Fruit fly (Drosophila melanogaster) whole organism, embryonic: Measurements from ENCODE around the gene rogdi.

ENCODE experiments used
- C15 ChIP-seq: fragments of 200-800 bp; sonication (Bioruptor generic); IDR thresholded peaks from 3 replicates; pipeline ENCODE4 v1.3.6; 2022; ENCODE audit warnings: missing biosample characterization, missing genetic modification characterization
- CG10654 ChIP-seq: fragments of 200-800 bp; sonication (Bioruptor generic); optimal IDR thresholded peaks from 2 replicates; lab custom pipeline; 2016; ENCODE audit warnings: missing biosample characterization, missing genetic modification characterization
- CG10979 ChIP-seq: fragments of 200-800 bp; sonication (Bioruptor generic); optimal IDR thresholded peaks from 2 replicates; lab custom pipeline; 2018; ENCODE audit warnings: missing biosample characterization, mild to moderate bottlenecking, missing genetic modification characterization, moderate library complexity
- CG12659 ChIP-seq: fragments of 200-800 bp; sonication (Bioruptor generic); optimal IDR thresholded peaks from 3 replicates; lab custom pipeline; 2017; ENCODE audit warnings: mild to moderate bottlenecking, missing biosample characterization, missing genetic modification reagents, missing genetic modification characterization
- CG12769 ChIP-seq: fragments of 200-800 bp; sonication (Bioruptor generic); optimal IDR thresholded peaks from 2 replicates; lab custom pipeline; 2019; ENCODE audit warnings: missing biosample characterization, mild to moderate bottlenecking, missing genetic modification characterization, moderate library complexity
- CG15073 ChIP-seq: fragments of 200-800 bp; sonication (Bioruptor generic); optimal IDR thresholded peaks from 2 replicates; lab custom pipeline; 2016; ENCODE audit warnings: missing biosample characterization, missing genetic modification characterization
- CG17186 ChIP-seq: fragments of 200-800 bp; sonication (Bioruptor generic); optimal IDR thresholded peaks from 3 replicates; lab custom pipeline; 2017; ENCODE audit warnings: missing biosample characterization, missing genetic modification reagents, missing genetic modification characterization
- CG17328 ChIP-seq: fragments of 200-800 bp; sonication (Bioruptor generic); IDR thresholded peaks from 2 replicates; pipeline ENCODE4 v1.3.6; 2022; ENCODE audit warnings: missing biosample characterization, missing genetic modification characterization
- CG17359 ChIP-seq: fragments of 200-800 bp; sonication (Bioruptor generic); optimal IDR thresholded peaks from 3 replicates; lab custom pipeline; 2018; ENCODE audit warnings: missing biosample characterization, mild to moderate bottlenecking, missing genetic modification characterization, moderate library complexity
- CG17612 ChIP-seq: fragments of 200-800 bp; sonication (Bioruptor generic); IDR thresholded peaks from 2 replicates; pipeline ENCODE4 v1.3.6; 2022; ENCODE audit warnings: missing biosample characterization, missing genetic modification characterization
- CG2712 ChIP-seq: fragments of 200-800 bp; optimal IDR thresholded peaks from 3 replicates; lab custom pipeline; 2019; ENCODE audit warnings: missing biosample characterization, mild to moderate bottlenecking, missing genetic modification characterization, moderate library complexity
- CG2889 ChIP-seq: fragments of 200-800 bp; sonication (Bioruptor generic); IDR thresholded peaks from 3 replicates; pipeline ENCODE4 v1.3.6; 2022; ENCODE audit warnings: missing biosample characterization, missing genetic modification characterization
- CG31224 ChIP-seq: fragments of 200-800 bp; sonication (Bioruptor generic); IDR thresholded peaks from 2 replicates; pipeline ENCODE4 v1.3.6; 2022; ENCODE audit warnings: missing biosample characterization, missing genetic modification characterization
- CG31441 ChIP-seq: fragments of 200-800 bp; sonication (Bioruptor generic); IDR thresholded peaks from 2 replicates; pipeline ENCODE4 v1.3.6; 2022; ENCODE audit warnings: missing biosample characterization, missing genetic modification characterization
- CG32532 ChIP-seq: fragments of 200-800 bp; sonication (Bioruptor generic); IDR thresholded peaks from 2 replicates; pipeline ENCODE4 v1.3.6; 2022; ENCODE audit warnings: missing biosample characterization, missing genetic modification characterization
- CG32772 ChIP-seq: fragments of 200-800 bp; sonication (Bioruptor generic); IDR thresholded peaks from 2 replicates; pipeline ENCODE4 v1.3.6; 2022; ENCODE audit warnings: missing biosample characterization, missing genetic modification characterization
- CG3847 ChIP-seq: fragments of 200-800 bp; sonication (Bioruptor generic); IDR thresholded peaks from 2 replicates; pipeline ENCODE4 v1.3.6; 2022; ENCODE audit warnings: missing biosample characterization, missing genetic modification characterization
- CG4617 ChIP-seq: fragments of 200-800 bp; sonication (Bioruptor generic); optimal IDR thresholded peaks from 3 replicates; lab custom pipeline; 2016; ENCODE audit warnings: missing biosample characterization, missing genetic modification characterization, borderline replicate concordance
- CG7963 ChIP-seq: fragments of 200-800 bp; sonication (Bioruptor generic); IDR thresholded peaks from 3 replicates; pipeline ENCODE4 v1.3.6; 2022; ENCODE audit warnings: missing biosample characterization, missing genetic modification characterization; ENCODE audit not compliant: partially characterized antibody
- CG8388 ChIP-seq: fragments of 200-800 bp; sonication (Bioruptor generic); optimal IDR thresholded peaks from 2 replicates; lab custom pipeline; 2019; ENCODE audit warnings: missing biosample characterization, mild to moderate bottlenecking, missing genetic modification characterization, moderate library complexity
- CG9437 ChIP-seq: fragments of 200-800 bp; sonication (Bioruptor generic); optimal IDR thresholded peaks from 2 replicates; lab custom pipeline; 2018; ENCODE audit warnings: missing biosample characterization, mild to moderate bottlenecking, missing genetic modification characterization
- Deaf1 ChIP-seq: fragments of 200-800 bp; optimal IDR thresholded peaks from 3 replicates; lab custom pipeline; 2019; ENCODE audit warnings: missing biosample characterization, mild to moderate bottlenecking, missing genetic modification characterization, moderate library complexity
- GATAe ChIP-seq: fragments of 200-800 bp; sonication (Bioruptor generic); conservative IDR thresholded peaks from 2 replicates; pipeline ENCODE4 v1.3.6; 2022; ENCODE audit warnings: missing biosample characterization, missing genetic modification characterization
- HmgZ ChIP-seq: fragments of 200-800 bp; sonication (Bioruptor generic); optimal IDR thresholded peaks from 2 replicates; lab custom pipeline; 2018; ENCODE audit warnings: missing biosample characterization, mild to moderate bottlenecking, missing genetic modification characterization
- Optix ChIP-seq: fragments of 200-800 bp; sonication (Bioruptor generic); IDR thresholded peaks from 3 replicates; pipeline ENCODE4 v1.3.6; 2022; ENCODE audit warnings: missing biosample characterization, missing genetic modification characterization
- Rx ChIP-seq: fragments of 200-800 bp; sonication (Bioruptor generic); IDR thresholded peaks from 2 replicates; pipeline ENCODE4 v1.3.6; 2022; ENCODE audit warnings: missing biosample characterization, missing genetic modification characterization
- Spps ChIP-seq: fragments of 200-800 bp; sonication (Bioruptor generic); optimal IDR thresholded peaks from 2 replicates; lab custom pipeline; 2018; ENCODE audit warnings: missing biosample characterization, mild to moderate bottlenecking, missing genetic modification characterization
- Ssrp ChIP-seq: fragments of 200-800 bp; sonication (Bioruptor generic); optimal IDR thresholded peaks from 2 replicates; lab custom pipeline; 2018; ENCODE audit warnings: missing biosample characterization, mild to moderate bottlenecking, missing genetic modification characterization, moderate library complexity
- Xbp1 ChIP-seq: fragments of 200-800 bp; sonication (Bioruptor generic); optimal IDR thresholded peaks from 3 replicates; lab custom pipeline; 2016; ENCODE audit warnings: missing biosample characterization, mild to moderate bottlenecking, missing genetic modification characterization
- al ChIP-seq: fragments of 200-800 bp; sonication (Bioruptor generic); IDR thresholded peaks from 2 replicates; pipeline ENCODE4 v1.3.6; 2022; ENCODE audit warnings: missing biosample characterization, missing genetic modification characterization
- az2 ChIP-seq: fragments of 200-800 bp; sonication (Bioruptor generic); optimal IDR thresholded peaks from 3 replicates; lab custom pipeline; 2016; ENCODE audit warnings: missing biosample characterization, missing genetic modification characterization
- cato ChIP-seq: fragments of 200-800 bp; sonication (Bioruptor generic); optimal IDR thresholded peaks from 2 replicates; lab custom pipeline; 2016; ENCODE audit warnings: missing biosample characterization, missing genetic modification characterization, borderline replicate concordance
- caup ChIP-seq: fragments of 200-800 bp; sonication (Bioruptor generic); optimal IDR thresholded peaks from 3 replicates; lab custom pipeline; 2017; ENCODE audit warnings: missing biosample characterization, mild to moderate bottlenecking, missing genetic modification characterization, moderate library complexity; ENCODE audit not compliant: severe bottlenecking
- dysf ChIP-seq: fragments of 200-800 bp; sonication (Bioruptor generic); IDR thresholded peaks from 3 replicates; pipeline ENCODE4 v1.3.6; 2022; ENCODE audit warnings: missing biosample characterization, missing genetic modification characterization
- fd96Cb ChIP-seq: fragments of 200-800 bp; sonication (Bioruptor generic); optimal IDR thresholded peaks from 2 replicates; lab custom pipeline; 2018; ENCODE audit warnings: missing biosample characterization, mild to moderate bottlenecking, missing genetic modification characterization, moderate library complexity
- gsb ChIP-seq: fragments of 200-800 bp; sonication (Bioruptor generic); IDR thresholded peaks from 2 replicates; pipeline ENCODE4 v1.3.6; 2022; ENCODE audit warnings: missing biosample characterization, missing genetic modification characterization
- h ChIP-seq: fragments of >200 bp; optimal IDR thresholded peaks from 2 replicates; lab custom pipeline; 2017
- ham ChIP-seq: fragments of 200-800 bp; sonication (Bioruptor generic); IDR thresholded peaks from 2 replicates; pipeline ENCODE4 v1.3.6; 2022; ENCODE audit warnings: missing biosample characterization, missing genetic modification characterization
- ind ChIP-seq: fragments of 200-800 bp; sonication (Bioruptor generic); optimal IDR thresholded peaks from 3 replicates; lab custom pipeline; 2016; ENCODE audit warnings: missing biosample characterization, missing genetic modification characterization
- org-1 ChIP-seq: fragments of 200-800 bp; sonication (Bioruptor generic); optimal IDR thresholded peaks from 2 replicates; lab custom pipeline; 2017; ENCODE audit warnings: missing biosample characterization, missing genetic modification characterization
- pan ChIP-seq, 4 experiments: fragments of >200 bp in 3 of 4; fragments of 200-800 bp in 1 of 4; sonication (Bioruptor generic) in 1 of 4; optimal IDR thresholded peaks in 3 of 4; IDR thresholded peaks in 1 of 4; 2 replicates each; pipeline versions ENCODE4 v1.3.6 to Lab custom; 2017 to 2022; ENCODE audit warnings: missing biosample characterization in 2 of 4, missing genetic modification characterization in 2 of 4, mixed read lengths in 1 of 4
- prd ChIP-seq, 3 experiments: fragments of >200 bp in 2 of 3; fragments of 200-800 bp in 1 of 3; sonication (Bioruptor generic) in 1 of 3; optimal IDR thresholded peaks in 2 of 3; IDR thresholded peaks in 1 of 3; 2 replicates in 2 of 3; 3 replicates in 1 of 3; pipeline versions ENCODE4 v1.3.6 to Lab custom; 2017 to 2022; ENCODE audit warnings: missing biosample characterization in 1 of 3, missing genetic modification characterization in 1 of 3
- pzg ChIP-seq: fragments of 200-800 bp; sonication (Bioruptor generic); optimal IDR thresholded peaks from 3 replicates; lab custom pipeline; 2018; ENCODE audit warnings: missing biosample characterization, mild to moderate bottlenecking, missing genetic modification characterization, moderate library complexity
- run ChIP-seq: fragments of 200-800 bp; sonication (Bioruptor generic); optimal IDR thresholded peaks from 3 replicates; lab custom pipeline; 2018; ENCODE audit warnings: missing biosample characterization, mild to moderate bottlenecking, missing genetic modification characterization
- schlank ChIP-seq: fragments of 200-800 bp; sonication (Bioruptor generic); optimal IDR thresholded peaks from 2 replicates; lab custom pipeline; 2018; ENCODE audit warnings: missing biosample characterization, mild to moderate bottlenecking, missing genetic modification characterization
- sima ChIP-seq: fragments of 200-800 bp; sonication (Bioruptor generic); optimal IDR thresholded peaks from 2 replicates; lab custom pipeline; 2016; ENCODE audit warnings: missing biosample characterization, missing genetic modification characterization
- slp2 ChIP-seq: fragments of 200-800 bp; sonication (Bioruptor generic); optimal IDR thresholded peaks from 2 replicates; lab custom pipeline; 2016; ENCODE audit warnings: missing biosample characterization, missing genetic modification characterization
- tx ChIP-seq: fragments of 200-800 bp; sonication (Bioruptor generic); optimal IDR thresholded peaks from 2 replicates; lab custom pipeline; 2016; ENCODE audit warnings: missing biosample characterization, missing genetic modification characterization
- wdn ChIP-seq: fragments of 200-800 bp; sonication (Bioruptor generic); IDR thresholded peaks from 2 replicates; pipeline ENCODE4 v1.3.6; 2022; ENCODE audit warnings: missing biosample characterization, missing genetic modification characterization

The rogdi gene

dm6 chr3L:17007041-17007471, 42.3 kb upstream of the rogdi start (continued):
- no peak for TF ChIP-seq Deaf1
- TF ChIP-seq gsb (GFP tag; lab: Robert Waterston, UW): 0 out of 2 replicates have a peak, but pooled peaks have one; percentile 18
- peak; percentile 15 for TF ChIP-seq ind (GFP tag; lab: Kevin White, UChicago)
- 0 out of 2 replicates have a peak, but pooled peaks have one; percentile 36 for TF ChIP-seq CG32772 (GFP tag; lab: Robert Waterston, UW)
- no peak for TF ChIP-seq CG8388 (GFP tag; lab: Kevin White, UChicago)
- TF ChIP-seq CG3847: no peak
- peak; percentile 16; the same call in 1 of the 2 replicates for TF ChIP-seq CG31224 (GFP tag; lab: Robert Waterston, UW)
- no peak for TF ChIP-seq sima
- no peak for TF ChIP-seq CG15073 (GFP tag; lab: Kevin White, UChicago)
- peak; percentile 40 for TF ChIP-seq CG2712 (tag; lab: Kevin White, UChicago)
- TF ChIP-seq Rx (GFP tag; lab: Robert Waterston, UW): 0 out of 2 replicates have a peak, but pooled peaks have one; percentile 28
- peak; percentile 6 for TF ChIP-seq CG10654 (GFP tag; lab: Kevin White, UChicago)
- no peak for TF ChIP-seq prd (optimal IDR thresholded peaks at IDR 0.05; lab: Kevin White, UChicago)
- TF ChIP-seq prd (GFP tag; IDR thresholded peaks at IDR 0.05; lab: Robert Waterston, UW): peak; percentile 42; the same call in 2 of the 3 replicates
- TF ChIP-seq CG12659 (GFP tag; lab: Kevin White, UChicago): peak; percentile 11
- peak; percentile 72 for TF ChIP-seq CG32532
- no peak for TF ChIP-seq C15
- TF ChIP-seq pzg (GFP tag; lab: Kevin White, UChicago): no peak
- TF ChIP-seq pan (optimal IDR thresholded peaks at IDR 0.05; lab: Kevin White, UChicago): no peak
- TF ChIP-seq pan (GFP tag; optimal IDR thresholded peaks at IDR 0.05 in 1 of 2, IDR thresholded peaks at IDR 0.05 in 1 of 2): peak in 1 of 2 experiments; percentile 32
- TF ChIP-seq wdn (GFP tag; lab: Robert Waterston, UW): 0 out of 2 replicates have a peak, but pooled peaks have one; percentile 30
- TF ChIP-seq Optix: peak; percentile 34; the same call in 1 of the 3 replicates
- no peak for TF ChIP-seq run (tag; lab: Kevin White, UChicago)
- no peak for TF ChIP-seq CG2889
- TF ChIP-seq CG9437 (GFP tag; lab: Kevin White, UChicago): peak; percentile 39
- peak; percentile 55; the same call in 2 of the 3 replicates for TF ChIP-seq dysf (GFP tag; lab: Robert Waterston, UW)
- no peak for TF ChIP-seq cato (GFP tag; lab: Kevin White, UChicago)
- no peak for TF ChIP-seq CG17186 (GFP tag; lab: Kevin White, UChicago)
- TF ChIP-seq CG31441 (GFP tag; lab: Robert Waterston, UW): peak; percentile 47; the same call in 1 of the 2 replicates
- TF ChIP-seq Xbp1 (GFP tag; lab: Kevin White, UChicago): peak; percentile 52
- peak; percentile 3 for TF ChIP-seq az2
- TF ChIP-seq fd96Cb (tag; lab: Kevin White, UChicago): peak; percentile 23
- TF ChIP-seq caup (GFP tag; lab: Kevin White, UChicago): peak; percentile 2
- TF ChIP-seq Ssrp (tag; lab: Kevin White, UChicago): peak; percentile 8
- peak; percentile 33; the same call in 1 of the 2 replicates for TF ChIP-seq al
- no peak for TF ChIP-seq CG4617 (GFP tag; lab: Kevin White, UChicago)
- peak; percentile 0 for TF ChIP-seq slp2
- peak; percentile 20 for TF ChIP-seq schlank
- no peak for TF ChIP-seq Spps (tag; lab: Kevin White, UChicago)
- TF ChIP-seq tx (GFP tag; lab: Kevin White, UChicago): no peak
- peak; percentile 31 for TF ChIP-seq CG12769
- TF ChIP-seq HmgZ (tag; lab: Kevin White, UChicago): peak; percentile 2
- TF ChIP-seq CG17328: peak; percentile 29; the same call in 1 of the 2 replicates
- TF ChIP-seq h (lab: Kevin White, UChicago): no peak
- peak; percentile 7 for TF ChIP-seq org-1 (GFP tag; lab: Kevin White, UChicago)
- TF ChIP-seq ham (GFP tag; lab: Robert Waterston, UW): no peak
- 0 out of 2 replicates have a peak, but pooled peaks have one; percentile 14 for TF ChIP-seq GATAe (GFP tag; lab: Robert Waterston, UW)
- peak; percentile 33 for TF ChIP-seq CG17359
- TF ChIP-seq CG17612 (GFP tag; lab: Robert Waterston, UW): peak; percentile 57; the same call in 1 of the 2 replicates
- TF ChIP-seq CG7963 (GFP tag; lab: Robert Waterston, UW): no peak
- TF ChIP-seq CG10979 (tag; lab: Kevin White, UChicago): peak; percentile 8
